Worm (Caenorhabditis elegans) whole organism, late embryonic: ENCODE data around the gene snrp-3.

Experiments used
- C08G9.2 ChIP-seq: sonication (generic microtip); optimal IDR thresholded peaks from 2 replicates; lab custom pipeline; 2016; ENCODE audit warnings: mild to moderate bottlenecking, missing genetic modification characterization, moderate library complexity, missing compliant biosample characterization
- Y22D7AL.16 ChIP-seq: sonication (generic microtip); optimal IDR thresholded peaks from 2 replicates; lab custom pipeline; 2016; ENCODE audit warnings: missing genetic modification characterization, missing compliant biosample characterization
- ama-1 ChIP-seq: fragments of 150-350 bp; optimal IDR thresholded peaks from 2 replicates; lab custom pipeline; 2014
- ceh-2 ChIP-seq: sonication (generic microtip); optimal IDR thresholded peaks from 2 replicates; lab custom pipeline; 2016; ENCODE audit warnings: missing genotype, missing genetic modification characterization, missing compliant biosample characterization
- ceh-34 ChIP-seq: sonication (generic microtip); optimal IDR thresholded peaks from 2 replicates; lab custom pipeline; 2016; ENCODE audit warnings: mild to moderate bottlenecking, missing genetic modification characterization, missing compliant biosample characterization
- ceh-48 ChIP-seq: sonication (generic microtip); optimal IDR thresholded peaks from 2 replicates; lab custom pipeline; 2016; ENCODE audit warnings: missing genetic modification characterization, inconsistent platforms, missing compliant biosample characterization
- che-1 ChIP-seq: sonication (generic microtip); optimal IDR thresholded peaks from 2 replicates; lab custom pipeline; 2016; ENCODE audit warnings: mild to moderate bottlenecking, missing genetic modification characterization, missing compliant biosample characterization
- elt-4 ChIP-seq: sonication (generic microtip); optimal IDR thresholded peaks from 2 replicates; lab custom pipeline; 2016; ENCODE audit warnings: missing genetic modification characterization, missing compliant biosample characterization
- hlh-30 ChIP-seq: sonication (generic microtip); optimal IDR thresholded peaks from 2 replicates; lab custom pipeline; 2017; ENCODE audit warnings: antibody characterized with exemption, missing genetic modification characterization, missing compliant biosample characterization; ENCODE audit not compliant: insufficient read depth
- odd-2 ChIP-seq: sonication (generic microtip); optimal IDR thresholded peaks from 2 replicates; lab custom pipeline; 2017; ENCODE audit warnings: antibody characterized with exemption, mild to moderate bottlenecking, missing genetic modification characterization, missing compliant biosample characterization
- pag-3 ChIP-seq: sonication (generic microtip); optimal IDR thresholded peaks from 2 replicates; lab custom pipeline; 2016; ENCODE audit warnings: missing compliant biosample characterization, missing genetic modification characterization, borderline replicate concordance
- pha-4 ChIP-seq: fragments of 150-350 bp; optimal IDR thresholded peaks from 2 replicates; lab custom pipeline; 2018; ENCODE audit warnings: missing biosample characterization, missing genetic modification reagents, missing genetic modification characterization
- rnt-1 ChIP-seq: sonication (generic microtip); optimal IDR thresholded peaks from 2 replicates; lab custom pipeline; 2016; ENCODE audit warnings: missing genetic modification characterization, missing compliant biosample characterization
- sdc-2 ChIP-seq: sonication (generic microtip); optimal IDR thresholded peaks from 2 replicates; lab custom pipeline; 2016; ENCODE audit warnings: missing genotype, missing genetic modification characterization, missing compliant biosample characterization
- sox-4 ChIP-seq: sonication (generic microtip); optimal IDR thresholded peaks from 2 replicates; lab custom pipeline; 2017; ENCODE audit warnings: mild to moderate bottlenecking, missing genetic modification characterization, inconsistent platforms, missing compliant biosample characterization

snrp-3 gene

ce11 chrIV:8650696-8651095, 36.9 kb downstream of the snrp-3 start, which contains the start of gene C49C8.2:
TSS of gene C49C8.2 (plus strand) at chrIV:8651088.
- no peak for TF ChIP-seq C08G9.2 (tag; lab: Kevin White, UChicago)

- TF ChIP-seq rnt-1 (tag; lab: Kevin White, UChicago) (no peak), ama-1 (no peak), ceh-2 (no peak), odd-2 (tag; lab: Kevin White, UChicago) (no peak), elt-4 (tag; lab: Kevin White, UChicago) (no peak)
Observed at ce11 chrIV:8648502-8648901, 39.1 kb downstream of the snrp-3 start, which contains the start of gene cyp-33E1. TSS of gene cyp-33E1 (minus strand) at chrIV:8648602.

- TF ChIP-seq pha-4 (tag; lab: Kevin White, UChicago), result no peak
- no peak for TF ChIP-seq hlh-30 (tag; lab: Kevin White, UChicago)
- TF ChIP-seq Y22D7AL.16, result no peak
- no peak for TF ChIP-seq odd-2 (tag; lab: Kevin White, UChicago)
- no peak for TF ChIP-seq elt-4 (tag; lab: Kevin White, UChicago)
- TF ChIP-seq che-1, result no peak
- no peak for TF ChIP-seq rnt-1 (tag; lab: Kevin White, UChicago)
- TF ChIP-seq, all 69 proteins: peak for 0
Observed at ce11 chrIV:8644432-8644831, 43.2 kb downstream of the snrp-3 start, which contains the start of gene C49C8.3. TSS of gene C49C8.3 (plus strand) at chrIV:8644732.

ce11 chrIV:8638761-8639160, 48.8 kb downstream of the snrp-3 start, which contains the start of gene F42A9.9:
TSS of gene F42A9.9 (minus strand) at chrIV:8638861.
- TF ChIP-seq ceh-34 (no peak), che-1 (no peak), sdc-2 (tag; lab: Kevin White, UChicago) (no peak), pag-3 (tag; lab: Kevin White, UChicago) (no peak), sox-4 (tag; lab: Kevin White, UChicago) (no peak), ceh-48 (tag; lab: Kevin White, UChicago) (no peak)
